Fruit fly (Drosophila melanogaster) whole organism, embryonic: ENCODE measurements around the gene in.

Experiments used
- Asciz ChIP-seq: fragments of 200-800 bp; sonication (Bioruptor generic); optimal IDR thresholded peaks from 2 replicates; lab custom pipeline; 2017; ENCODE audit warnings: missing biosample characterization, mild to moderate bottlenecking, missing genetic modification characterization, missing genetic modification reagents
- Blimp-1 ChIP-seq: fragments of 200-800 bp; sonication (Bioruptor generic); optimal IDR thresholded peaks from 3 replicates; lab custom pipeline; 2018; ENCODE audit warnings: missing biosample characterization, missing genetic modification characterization, mild to moderate bottlenecking, moderate library complexity, missing genetic modification reagents
- C15 ChIP-seq: fragments of 200-800 bp; sonication (Bioruptor generic); IDR thresholded peaks from 3 replicates; pipeline ENCODE4 v1.3.6; 2022; ENCODE audit warnings: missing biosample characterization, missing genetic modification characterization
- CG11560 ChIP-seq: fragments of 200-800 bp; sonication (Bioruptor generic); IDR thresholded peaks from 3 replicates; pipeline ENCODE4 v1.3.6; 2022; ENCODE audit warnings: missing biosample characterization, missing genetic modification characterization
- CG13123 ChIP-seq: fragments of 200-800 bp; sonication (Bioruptor generic); optimal IDR thresholded peaks from 2 replicates; lab custom pipeline; 2016; ENCODE audit warnings: missing biosample characterization, missing genetic modification characterization
- CG13775 ChIP-seq: fragments of 200-800 bp; sonication (Bioruptor generic); optimal IDR thresholded peaks from 3 replicates; lab custom pipeline; 2017; ENCODE audit warnings: missing biosample characterization, mild to moderate bottlenecking, missing genetic modification characterization
- CG15479 ChIP-seq: fragments of 200-800 bp; sonication (Bioruptor generic); optimal IDR thresholded peaks from 3 replicates; lab custom pipeline; 2019; ENCODE audit warnings: missing biosample characterization, mild to moderate bottlenecking, missing genetic modification characterization, moderate library complexity
- CG18011 ChIP-seq: fragments of 200-800 bp; sonication (Bioruptor generic); optimal IDR thresholded peaks from 2 replicates; lab custom pipeline; 2017; ENCODE audit warnings: missing biosample characterization, missing genetic modification characterization, mild to moderate bottlenecking, moderate library complexity, missing genotype
- CG18262 ChIP-seq: fragments of 200-800 bp; optimal IDR thresholded peaks from 3 replicates; lab custom pipeline; 2019; ENCODE audit warnings: missing biosample characterization, mild to moderate bottlenecking, missing genetic modification characterization, moderate library complexity
- CG2199 ChIP-seq: fragments of 200-800 bp; sonication (Bioruptor generic); IDR thresholded peaks from 3 replicates; pipeline ENCODE4 v1.3.6; 2022; ENCODE audit warnings: missing biosample characterization, missing genetic modification characterization
- CG2712 ChIP-seq: fragments of 200-800 bp; optimal IDR thresholded peaks from 3 replicates; lab custom pipeline; 2019; ENCODE audit warnings: missing biosample characterization, mild to moderate bottlenecking, missing genetic modification characterization, moderate library complexity
- CG5245 ChIP-seq: fragments of 200-800 bp; sonication (Bioruptor generic); optimal IDR thresholded peaks from 3 replicates; lab custom pipeline; 2016; ENCODE audit warnings: missing biosample characterization, missing genetic modification characterization
- CG6854 ChIP-seq: fragments of 200-800 bp; sonication (Bioruptor generic); optimal IDR thresholded peaks from 3 replicates; lab custom pipeline; 2017; ENCODE audit warnings: missing biosample characterization, mild to moderate bottlenecking, missing genetic modification characterization
- CG9797 ChIP-seq: fragments of 200-800 bp; sonication (Bioruptor generic); optimal IDR thresholded peaks from 3 replicates; lab custom pipeline; 2018; ENCODE audit warnings: missing biosample characterization, mild to moderate bottlenecking, missing genetic modification characterization
- ERR ChIP-seq: fragments of 200-800 bp; sonication (Bioruptor generic); optimal IDR thresholded peaks from 2 replicates; lab custom pipeline; 2016; ENCODE audit warnings: missing biosample characterization, missing genetic modification characterization
- Ets65A ChIP-seq: fragments of 200-800 bp; sonication (Bioruptor generic); peaks from one replicate; lab custom pipeline; 2016; ENCODE audit warnings: missing biosample characterization, missing genetic modification characterization
- Hr3 ChIP-seq: fragments of 200-800 bp; sonication (Bioruptor generic); optimal IDR thresholded peaks from 3 replicates; lab custom pipeline; 2016; ENCODE audit warnings: missing biosample characterization, missing genetic modification characterization
- Hr78 ChIP-seq, 2 experiments: fragments of 200-800 bp in 1 of 2; fragments of >200 bp in 1 of 2; sonication (Bioruptor generic) in 1 of 2; optimal IDR thresholded peaks; 2 replicates each; lab custom pipeline; 2017 to 2019; ENCODE audit warnings: missing biosample characterization in 2 of 2, missing genetic modification characterization in 2 of 2, mild to moderate bottlenecking in 1 of 2, moderate library complexity in 1 of 2
- Hsf ChIP-seq: fragments of 200-800 bp; sonication (Bioruptor generic); optimal IDR thresholded peaks from 3 replicates; lab custom pipeline; 2016; ENCODE audit warnings: missing biosample characterization, missing genetic modification characterization
- MBD-R2 ChIP-seq: fragments of 200-800 bp; sonication (Bioruptor generic); IDR thresholded peaks from 2 replicates; pipeline ENCODE4 v1.3.6; 2022; ENCODE audit warnings: missing biosample characterization, missing genetic modification characterization
- Max ChIP-seq: fragments of 200-800 bp; sonication (Bioruptor generic); optimal IDR thresholded peaks from 2 replicates; lab custom pipeline; 2016; ENCODE audit warnings: missing biosample characterization, mild to moderate bottlenecking, missing genetic modification characterization
- Med ChIP-seq: fragments of 200-800 bp; sonication (Bioruptor generic); peaks from one replicate; lab custom pipeline; 2016; ENCODE audit warnings: missing biosample characterization, missing genetic modification characterization, mild to moderate bottlenecking, inconsistent platforms, moderate library complexity
- Neu2 ChIP-seq: fragments of 200-800 bp; sonication (Bioruptor generic); optimal IDR thresholded peaks from 3 replicates; lab custom pipeline; 2016; ENCODE audit warnings: missing biosample characterization, missing genetic modification characterization, borderline replicate concordance
- Poxn ChIP-seq: fragments of 200-800 bp; sonication (Bioruptor generic); IDR thresholded peaks from 2 replicates; pipeline ENCODE4 v1.3.6; 2022; ENCODE audit warnings: missing biosample characterization, missing genetic modification characterization
- Sry-δ ChIP-seq: fragments of 200-800 bp; sonication (Bioruptor generic); optimal IDR thresholded peaks from 2 replicates; lab custom pipeline; 2016; ENCODE audit warnings: missing biosample characterization, missing genetic modification characterization
- Stat92E ChIP-seq, 3 experiments: fragments of >200 bp in 2 of 3; fragments of 200-800 bp in 1 of 3; sonication (Bioruptor generic) in 1 of 3; optimal IDR thresholded peaks; 2 replicates each; lab custom pipeline; 2017 to 2019; ENCODE audit warnings: missing biosample characterization in 3 of 3, missing genetic modification characterization in 3 of 3, mild to moderate bottlenecking in 1 of 3, moderate library complexity in 1 of 3
- ato ChIP-seq: fragments of 200-800 bp; sonication (Bioruptor generic); IDR thresholded peaks from 2 replicates; pipeline ENCODE4 v1.3.6; 2022; ENCODE audit warnings: missing biosample characterization, missing genetic modification characterization; ENCODE audit not compliant: partially characterized antibody
- bab2 ChIP-seq: fragments of 200-800 bp; sonication (Bioruptor generic); optimal IDR thresholded peaks from 2 replicates; lab custom pipeline; 2016; ENCODE audit warnings: missing biosample characterization, missing genetic modification characterization
- bbx ChIP-seq: fragments of 200-800 bp; sonication (Bioruptor generic); IDR thresholded peaks from 2 replicates; pipeline ENCODE4 v1.3.6; 2022; ENCODE audit warnings: missing biosample characterization, missing genetic modification characterization; ENCODE audit not compliant: partially characterized antibody
- bigmax ChIP-seq: fragments of 200-800 bp; sonication (Bioruptor generic); optimal IDR thresholded peaks from 2 replicates; lab custom pipeline; 2018; ENCODE audit warnings: missing biosample characterization, mild to moderate bottlenecking, missing genetic modification characterization
- cas ChIP-seq: fragments of 200-800 bp; sonication (Bioruptor generic); IDR thresholded peaks from 2 replicates; pipeline ENCODE4 v1.3.6; 2022; ENCODE audit warnings: missing biosample characterization, missing genetic modification characterization
- ci ChIP-seq: fragments of 200-800 bp; sonication (Bioruptor generic); IDR thresholded peaks from 3 replicates; pipeline ENCODE4 v1.3.6; 2022; ENCODE audit warnings: missing biosample characterization, missing genetic modification characterization
- crol ChIP-seq: fragments of 200-800 bp; sonication (Bioruptor generic); IDR thresholded peaks from 2 replicates; pipeline ENCODE4 v1.3.6; 2022; ENCODE audit warnings: missing biosample characterization, missing genetic modification characterization
- dan ChIP-seq: fragments of 200-800 bp; sonication (Bioruptor generic); IDR thresholded peaks from 2 replicates; pipeline ENCODE4 v1.3.6; 2022; ENCODE audit warnings: missing biosample characterization, missing genetic modification characterization
- dmrt11E ChIP-seq: fragments of 200-800 bp; sonication (Bioruptor generic); optimal IDR thresholded peaks from 3 replicates; lab custom pipeline; 2018; ENCODE audit warnings: missing biosample characterization, mild to moderate bottlenecking, missing genetic modification characterization, moderate library complexity
- eve ChIP-seq, 2 experiments: fragments of >200 bp; optimal IDR thresholded peaks; 2 replicates each; lab custom pipeline; 2017; ENCODE audit warnings: missing biosample characterization in 2 of 2, missing genetic modification characterization in 2 of 2
- gt ChIP-seq: fragments of 200-800 bp; sonication (Bioruptor generic); IDR thresholded peaks from 2 replicates; pipeline ENCODE4 v1.3.6; 2022; ENCODE audit warnings: missing biosample characterization, missing genetic modification characterization
- hkb ChIP-seq, 2 experiments: fragments of 200-800 bp in 1 of 2; fragments of >200 bp in 1 of 2; sonication (Bioruptor generic) in 1 of 2; IDR thresholded peaks in 1 of 2; optimal IDR thresholded peaks in 1 of 2; 2 replicates each; pipeline versions ENCODE4 v1.3.6 to Lab custom; 2017 to 2022; ENCODE audit warnings: missing biosample characterization in 1 of 2, missing genetic modification characterization in 1 of 2
- lilli ChIP-seq: fragments of 200-800 bp; sonication (Bioruptor generic); optimal IDR thresholded peaks from 3 replicates; lab custom pipeline; 2016; ENCODE audit warnings: missing biosample characterization, missing genetic modification characterization
- lola ChIP-seq, 3 experiments: fragments of >200 bp in 2 of 3; fragments of 200-800 bp in 1 of 3; sonication (Bioruptor generic) in 1 of 3; optimal IDR thresholded peaks; 2 replicates each; lab custom pipeline; 2017 to 2019; ENCODE audit warnings: missing biosample characterization in 3 of 3, missing genetic modification characterization in 3 of 3, mild to moderate bottlenecking in 1 of 3, moderate library complexity in 1 of 3
- mld ChIP-seq: fragments of 200-800 bp; sonication (Bioruptor generic); IDR thresholded peaks from 3 replicates; pipeline ENCODE4 v1.3.6; 2022; ENCODE audit warnings: missing biosample characterization, missing genetic modification characterization; ENCODE audit not compliant: partially characterized antibody
- ro ChIP-seq: fragments of 200-800 bp; sonication (Bioruptor generic); IDR thresholded peaks from 2 replicates; pipeline ENCODE4 v1.3.6; 2022; ENCODE audit warnings: missing biosample characterization, missing genetic modification characterization
- run ChIP-seq: fragments of 200-800 bp; sonication (Bioruptor generic); optimal IDR thresholded peaks from 3 replicates; lab custom pipeline; 2018; ENCODE audit warnings: missing biosample characterization, mild to moderate bottlenecking, missing genetic modification characterization
- salm ChIP-seq: fragments of 200-800 bp; sonication (Bioruptor generic); optimal IDR thresholded peaks from 2 replicates; lab custom pipeline; 2018; ENCODE audit warnings: missing biosample characterization, mild to moderate bottlenecking, missing genetic modification characterization
- stwl ChIP-seq: fragments of 200-800 bp; sonication (Bioruptor generic); optimal IDR thresholded peaks from 3 replicates; lab custom pipeline; 2018; ENCODE audit warnings: missing biosample characterization, mild to moderate bottlenecking, missing genetic modification characterization, moderate library complexity
- tap ChIP-seq: fragments of 200-800 bp; optimal IDR thresholded peaks from 3 replicates; lab custom pipeline; 2019; ENCODE audit warnings: missing biosample characterization, mild to moderate bottlenecking, missing genetic modification characterization, moderate library complexity
- ttk ChIP-seq: fragments of 200-800 bp; sonication (Bioruptor generic); IDR thresholded peaks from 2 replicates; pipeline ENCODE4 v2.1.2; 2022; ENCODE audit warnings: missing biosample characterization, missing genetic modification characterization
- wek ChIP-seq: fragments of 200-800 bp; sonication (Bioruptor generic); optimal IDR thresholded peaks from 3 replicates; lab custom pipeline; 2018; ENCODE audit warnings: missing biosample characterization, mild to moderate bottlenecking, missing genetic modification characterization, moderate library complexity
- wor ChIP-seq: fragments of 200-800 bp; sonication (Bioruptor generic); IDR thresholded peaks from 2 replicates; pipeline ENCODE4 v1.3.6; 2022; ENCODE audit warnings: missing biosample characterization, missing genetic modification characterization

Gene in

dm6 chr3L:20399550-20400109 is 32.6 kb downstream of the in start (continued):
- TF ChIP-seq C15 (GFP tag; lab: Robert Waterston, UW) (no peak), Max (GFP tag; lab: Kevin White, UChicago) (peak; percentile 86), Ets65A (peak; percentile 92), salm (tag; lab: Kevin White, UChicago) (peak; percentile 73), cas (GFP tag; lab: Robert Waterston, UW) (peak; percentile 78), ERR (peak; percentile 62), bigmax (GFP tag; lab: Kevin White, UChicago) (no peak), Blimp-1 (GFP tag; lab: Kevin White, UChicago) (peak; percentile 81), mld (GFP tag; lab: Robert Waterston, UW) (no peak), dmrt11E (peak; percentile 71), CG2712 (tag; lab: Kevin White, UChicago) (peak; percentile 90), MBD-R2 (peak; percentile 60; the same call in 1 of the 2 replicates), stwl (tag; lab: Kevin White, UChicago) (no peak), crol (no peak), wek (GFP tag; lab: Kevin White, UChicago) (peak; percentile 26), CG13123 (GFP tag; lab: Kevin White, UChicago) (peak; percentile 67), lilli (GFP tag; lab: Kevin White, UChicago) (peak; percentile 90), CG9797 (GFP tag; lab: Kevin White, UChicago) (no peak), CG6854 (GFP tag; lab: Kevin White, UChicago) (peak; percentile 66), eve (GFP tag; optimal IDR thresholded peaks at IDR 0.05; lab: Kevin White, UChicago) (peak in 1 of 2 experiments; percentile 91), Poxn (peak; percentile 19; the same call in 1 of the 2 replicates), run (tag; lab: Kevin White, UChicago) (peak; percentile 86), wor (GFP tag; lab: Robert Waterston, UW) (peak; percentile 59), lola (GFP tag; optimal IDR thresholded peaks at IDR 0.05; lab: Kevin White, UChicago) (peak in 1 of 3 experiments; percentile 81), bbx (GFP tag; lab: Robert Waterston, UW) (no peak), Hr3 (peak; percentile 88), Stat92E (GFP tag; optimal IDR thresholded peaks at IDR 0.05; lab: Kevin White, UChicago) (no peak), Sry-δ (GFP tag; lab: Kevin White, UChicago) (peak; percentile 31), CG13775 (GFP tag; lab: Kevin White, UChicago) (peak; percentile 87), bab2 (GFP tag; lab: Kevin White, UChicago) (peak; percentile 80), ttk (GFP tag; lab: Robert Waterston, UW) (peak; percentile 66), ci (GFP tag; lab: Robert Waterston, UW) (peak; percentile 76), CG18011 (GFP tag; lab: Kevin White, UChicago) (peak; percentile 65), CG18262 (peak; percentile 90), hkb (optimal IDR thresholded peaks at IDR 0.05; lab: Kevin White, UChicago) (no peak), hkb (GFP tag; IDR thresholded peaks at IDR 0.05; lab: Robert Waterston, UW) (peak; percentile 85), ato (no peak), Hr78 (GFP tag; optimal IDR thresholded peaks at IDR 0.05; lab: Kevin White, UChicago) (peak in 1 of 2 experiments; percentile 59), tap (tag; lab: Kevin White, UChicago) (peak; percentile 92), gt (peak; percentile 53; the same call in 1 of the 2 replicates), Med (GFP tag; lab: Kevin White, UChicago) (peak; percentile 96), CG15479 (peak; percentile 7), CG2199 (no peak; the same call in 1 of the 3 replicates), Hsf (GFP tag; lab: Kevin White, UChicago) (peak; percentile 87), Asciz (peak; percentile 88), dan (GFP tag; lab: Robert Waterston, UW) (no peak), Neu2 (GFP tag; lab: Kevin White, UChicago) (no peak), ro (GFP tag; lab: Robert Waterston, UW) (peak; percentile 71), CG11560 (tag; lab: Robert Waterston, UW) (peak; percentile 74), CG5245 (peak; percentile 72)
